Fruit fly (Drosophila melanogaster): Measurements from ENCODE around the gene hng3.

The hng3 gene

DNA sequence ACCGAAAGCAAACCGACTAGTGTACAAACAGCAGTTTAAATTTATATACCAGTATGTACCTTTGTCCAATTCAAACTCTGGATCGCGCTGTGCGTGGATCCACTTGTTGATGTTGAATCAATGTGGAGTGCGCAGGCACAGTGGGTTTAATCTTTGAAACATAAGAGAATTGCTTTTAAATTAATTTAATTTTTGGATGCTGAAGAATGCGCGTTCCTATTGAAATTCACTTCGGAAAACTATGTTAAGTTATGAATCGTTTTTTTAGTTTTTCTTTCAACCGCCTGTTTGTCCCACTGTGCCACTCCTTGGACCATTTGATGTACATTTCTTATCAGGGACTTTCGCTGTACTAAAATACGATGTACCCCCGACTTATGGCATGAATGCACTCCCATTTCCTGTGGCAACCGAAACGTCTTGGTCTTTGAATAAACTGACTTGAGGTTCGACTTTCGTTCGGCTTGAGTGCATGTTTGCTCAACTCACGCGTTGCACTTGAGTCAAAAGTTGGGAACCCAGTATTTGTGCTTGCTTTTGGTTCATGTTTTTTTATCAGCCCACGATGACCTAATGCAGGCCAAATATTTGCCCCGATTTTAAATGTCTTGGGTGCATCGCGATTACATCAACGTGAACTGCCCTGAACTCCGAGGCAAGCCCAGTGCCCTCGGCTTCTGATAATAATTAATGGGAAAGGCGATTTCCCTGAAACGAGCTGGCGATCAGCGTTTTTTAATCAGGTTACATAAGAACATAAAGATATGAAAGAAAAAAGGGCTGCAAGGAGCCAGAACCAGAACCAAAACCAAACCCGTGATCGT, 30.6 kb downstream of the hng3 start (continued):
- TF ChIP-seq lola (GFP tag; optimal IDR thresholded peaks at IDR 0.05) (peak in 1 of 3 experiments; percentile 98), CG17802 (tag; optimal IDR thresholded peaks at IDR 0.05) (peak; percentile 87), yki (optimal IDR thresholded peaks at IDR 0.05) (no peak), aop (GFP tag; IDR thresholded peaks at IDR 0.05) (peak; percentile 79; the same call in 1 of the 2 replicates), esg (GFP tag; conservative IDR thresholded peaks at IDR 0.05) (peak; percentile 87), CG3407 (GFP tag; optimal IDR thresholded peaks at IDR 0.05) (peak; percentile 97), CG6689 (GFP tag; IDR thresholded peaks at IDR 0.05) (peak; percentile 95), chn (GFP tag; optimal IDR thresholded peaks at IDR 0.05) (peak; percentile 94), h (optimal IDR thresholded peaks at IDR 0.05) (no peak), dysf (GFP tag; IDR thresholded peaks at IDR 0.05) (peak; percentile 87), Ets97D (GFP tag; optimal IDR thresholded peaks at IDR 0.05) (peak; percentile 79), CG18011 (GFP tag; optimal IDR thresholded peaks at IDR 0.05) (peak; percentile 46), CG16813 (GFP tag; IDR thresholded peaks at IDR 0.05; ENCODE audit: partially characterized antibody) (no peak), CG30020 (tag; optimal IDR thresholded peaks at IDR 0.05) (peak; percentile 77), her (GFP tag; optimal IDR thresholded peaks at IDR 0.05) (peak; percentile 90), gfzf (GFP tag; optimal IDR thresholded peaks at IDR 0.05) (no peak), CG15011 (GFP tag; optimal IDR thresholded peaks at IDR 0.05) (peak; percentile 81), Rx (GFP tag; IDR thresholded peaks at IDR 0.05) (peak; percentile 96), gsb (GFP tag; IDR thresholded peaks at IDR 0.05) (0 out of 2 replicates have a peak, but pooled peaks have one; percentile 8), NFAT (GFP tag; IDR thresholded peaks at IDR 0.05) (peak; percentile 35; the same call in 1 of the 2 replicates), CG1603 (tag; optimal IDR thresholded peaks at IDR 0.05) (peak; percentile 95), CG17829 (tag; optimal IDR thresholded peaks at IDR 0.05) (peak; percentile 98), CG9876 (GFP tag; optimal IDR thresholded peaks at IDR 0.05) (peak; percentile 76), Eip74EF (GFP tag; optimal IDR thresholded peaks at IDR 0.05) (peak in 1 of 2 experiments; percentile 91), CG13287 (GFP tag; IDR thresholded peaks at IDR 0.05; ENCODE audit: partially characterized antibody) (no peak), luna (GFP tag; optimal IDR thresholded peaks at IDR 0.05) (peak; percentile 5), CG8290 (GFP tag; optimal IDR thresholded peaks at IDR 0.05) (peak; percentile 98), CG8290 (tag; optimal IDR thresholded peaks at IDR 0.05) (peak; percentile 49 to 90), CG10565 (GFP tag; optimal IDR thresholded peaks at IDR 0.05) (peak; percentile 90), tna (GFP tag; IDR thresholded peaks at IDR 0.05; ENCODE audit: partially characterized antibody) (no peak), oc (tag; optimal IDR thresholded peaks at IDR 0.05) (peak; percentile 88), unpg (GFP tag; optimal IDR thresholded peaks at IDR 0.05) (peak; percentile 96), ERR (GFP tag; optimal IDR thresholded peaks at IDR 0.05) (peak; percentile 75), crp (GFP tag; optimal IDR thresholded peaks at IDR 0.05) (peak in 1 of 2 experiments; percentile 55), CG13624 (GFP tag; optimal IDR thresholded peaks at IDR 0.05) (peak; percentile 84), Bteb2 (GFP tag; optimal IDR thresholded peaks at IDR 0.05) (peak; percentile 80), CG7745 (tag; optimal IDR thresholded peaks at IDR 0.05) (peak; percentile 82), org-1 (GFP tag; optimal IDR thresholded peaks at IDR 0.05) (peak; percentile 94), amos (GFP tag; IDR thresholded peaks at IDR 0.05; ENCODE audit: partially characterized antibody) (no peak), lmd (GFP tag; IDR thresholded peaks at IDR 0.05) (peak; percentile 87), nom (GFP tag; optimal IDR thresholded peaks at IDR 0.05) (peak; percentile 83), CG32772 (GFP tag; IDR thresholded peaks at IDR 0.05) (peak; percentile 95), CG3065 (GFP tag; optimal IDR thresholded peaks at IDR 0.05) (peak; percentile 86), HLH4C (GFP tag; IDR thresholded peaks at IDR 0.05; ENCODE audit: partially characterized antibody) (no peak), sna (GFP tag; IDR thresholded peaks at IDR 0.05; ENCODE audit: partially characterized antibody) (no peak), Abd-B (GFP tag; optimal IDR thresholded peaks at IDR 0.05) (peak; percentile 82)

Data from whole organism, embryonic.